Fruit fly (Drosophila melanogaster): Measurements from ENCODE around the gene Skp2.

Gene Skp2

dm6 chr3R:4308708-4309107, 28.8 kb downstream of the Skp2 start:
- TF ChIP-seq Ets96B (tag; optimal IDR thresholded peaks at IDR 0.05) = no peak
- TF ChIP-seq svp (GFP tag) = peak; percentile 56

- TF ChIP-seq vri (GFP tag; optimal IDR thresholded peaks at IDR 0.05) = peak; percentile 21
- TF ChIP-seq Eip93F (GFP tag; optimal IDR thresholded peaks at IDR 0.05) = no peak
- no peak for TF ChIP-seq CG3032 (tag; optimal IDR thresholded peaks at IDR 0.05)
- peak; percentile 76 for TF ChIP-seq CG6854 (GFP tag; optimal IDR thresholded peaks at IDR 0.05)
- peak; percentile 16 for TF ChIP-seq Sox14 (GFP tag; optimal IDR thresholded peaks at IDR 0.05)
- TF ChIP-seq CG9139 (GFP tag; optimal IDR thresholded peaks at IDR 0.05) = no peak
- peak; percentile 1 for TF ChIP-seq topi (GFP tag; optimal IDR thresholded peaks at IDR 0.05)
- peak in 1 of 2 experiments; percentile 47 for TF ChIP-seq ss (GFP tag; optimal IDR thresholded peaks at IDR 0.05)
- peak; percentile 23 for TF ChIP-seq esn (GFP tag; optimal IDR thresholded peaks at IDR 0.05)
- TF ChIP-seq Met (GFP tag; optimal IDR thresholded peaks at IDR 0.05) = no peak
- no peak for TF ChIP-seq Gug (GFP tag; IDR thresholded peaks at IDR 0.05)
- no peak for TF ChIP-seq Hr4 (GFP tag; optimal IDR thresholded peaks at IDR 0.05)
- no peak for TF ChIP-seq Hr39 (GFP tag; optimal IDR thresholded peaks at IDR 0.05)
- TF ChIP-seq svp (GFP tag) = peak; percentile 96
- TF ChIP-seq CG10631 (GFP tag; optimal IDR thresholded peaks at IDR 0.05) = no peak
- TF ChIP-seq Sox102F (GFP tag; optimal IDR thresholded peaks at IDR 0.05) = peak; percentile 41
- TF ChIP-seq Eip78C (GFP tag) = peak; percentile 77
- no peak for TF ChIP-seq pdm3 (GFP tag; optimal IDR thresholded peaks at IDR 0.05)
- TF ChIP-seq CG1621 (tag; optimal IDR thresholded peaks at IDR 0.05) = peak; percentile 78
- TF ChIP-seq CG31627 (GFP tag; optimal IDR thresholded peaks at IDR 0.05) = no peak
- TF ChIP-seq fd85E (GFP tag; optimal IDR thresholded peaks at IDR 0.05) = peak; percentile 35
Measured at dm6 chr3R:4307664-4308416, 29.6 kb downstream of the Skp2 start, which contains the start of gene MP1. TSS of gene MP1 (plus strand) at chr3R:4307908.

- TF ChIP-seq CG11294 (GFP tag; IDR thresholded peaks at IDR 0.05) = no peak
- TF ChIP-seq CG32006 (GFP tag; optimal IDR thresholded peaks at IDR 0.05) = no peak
- peak; percentile 64 for TF ChIP-seq svp (GFP tag)
- no peak for TF ChIP-seq CG34406 (GFP tag; optimal IDR thresholded peaks at IDR 0.05)
- no peak for TF ChIP-seq Hr39 (GFP tag; optimal IDR thresholded peaks at IDR 0.05)
- no peak for TF ChIP-seq salr (GFP tag; optimal IDR thresholded peaks at IDR 0.05)
- TF ChIP-seq Sox15 (GFP tag; optimal IDR thresholded peaks at IDR 0.05) = no peak
- TF ChIP-seq Smox (GFP tag; optimal IDR thresholded peaks at IDR 0.05) = no peak
- TF ChIP-seq Sox14 (GFP tag; optimal IDR thresholded peaks at IDR 0.05) = no peak
- no peak for TF ChIP-seq fkh (GFP tag; optimal IDR thresholded peaks at IDR 0.05)
- no peak for TF ChIP-seq CG9139 (GFP tag; optimal IDR thresholded peaks at IDR 0.05)
- TF ChIP-seq vri (GFP tag; optimal IDR thresholded peaks at IDR 0.05) = peak; percentile 57
- no peak for TF ChIP-seq CG8319 (GFP tag; optimal IDR thresholded peaks at IDR 0.05)
- TF ChIP-seq CG16779 (tag; optimal IDR thresholded peaks at IDR 0.05) = no peak
- TF ChIP-seq fd59A (GFP tag; optimal IDR thresholded peaks at IDR 0.05) = no peak
- TF ChIP-seq OdsH (GFP tag; optimal IDR thresholded peaks at IDR 0.05) = no peak
- no peak for TF ChIP-seq CG6854 (GFP tag; optimal IDR thresholded peaks at IDR 0.05)
- TF ChIP-seq Eip75B (GFP tag; optimal IDR thresholded peaks at IDR 0.05) = no peak
- no peak for TF ChIP-seq CG31627 (GFP tag; optimal IDR thresholded peaks at IDR 0.05)
- peak; percentile 9 for TF ChIP-seq Eip78C (GFP tag)
- TF ChIP-seq CG6276 (GFP tag; optimal IDR thresholded peaks at IDR 0.05) = no peak
- no peak for TF ChIP-seq pdm3 (GFP tag; optimal IDR thresholded peaks at IDR 0.05)
Measured at dm6 chr3R:4301485-4301884, 36.0 kb downstream of the Skp2 start.

dm6 chr3R:4294689-4295088, 42.8 kb downstream of the Skp2 start, which contains the start of gene Nepl11:
TSS of gene Nepl11 (minus strand) at chr3R:4294840.
- no peak for TF ChIP-seq CG3919 (GFP tag; optimal IDR thresholded peaks at IDR 0.05)
- TF ChIP-seq Gug (GFP tag; IDR thresholded peaks at IDR 0.05) = no peak
- TF ChIP-seq cyc (GFP tag; optimal IDR thresholded peaks at IDR 0.05) = no peak
- no peak for TF ChIP-seq CG11294 (GFP tag; IDR thresholded peaks at IDR 0.05)
- TF ChIP-seq fkh (GFP tag; optimal IDR thresholded peaks at IDR 0.05) = no peak
- TF ChIP-seq CG9139 (GFP tag; optimal IDR thresholded peaks at IDR 0.05) = no peak
- TF ChIP-seq net (GFP tag; optimal IDR thresholded peaks at IDR 0.05) = no peak
- TF ChIP-seq dac (GFP tag; optimal IDR thresholded peaks at IDR 0.05) = no peak
- no peak for TF ChIP-seq Ets21C (GFP tag; optimal IDR thresholded peaks at IDR 0.05)
- TF ChIP-seq CG6276 (GFP tag; optimal IDR thresholded peaks at IDR 0.05) = no peak
- TF ChIP-seq dsx (GFP tag; optimal IDR thresholded peaks at IDR 0.05; ENCODE audit: poor library complexity, severe bottlenecking) = no peak
- no peak for TF ChIP-seq CG6792 (GFP tag; optimal IDR thresholded peaks at IDR 0.05)
- TF ChIP-seq CG6854 (GFP tag; optimal IDR thresholded peaks at IDR 0.05) = no peak
- no peak for TF ChIP-seq CG10631 (GFP tag; optimal IDR thresholded peaks at IDR 0.05)

Data from whole organism, prepupa.